Fruit fly (Drosophila melanogaster): ENCODE results near the gene CG32026.

- TF ChIP-seq CTCF (optimal IDR thresholded peaks at IDR 0.05) (no peak), CG8478 (optimal IDR thresholded peaks at IDR 0.05) (no peak)
Observed at dm6 chr3L:8787240-8787639, 49.0 kb upstream of the CG32026 start.
